Worm (Caenorhabditis elegans) whole organism, mixed stage, embryonic: ENCODE data around the gene utp-20.

ENCODE experiments used
- M03D4.4 ChIP-seq: sonication (generic microtip); optimal IDR thresholded peaks from 2 replicates; lab custom pipeline; 2017; ENCODE audit warnings: mild to moderate bottlenecking, missing genetic modification characterization, missing compliant biosample characterization
- bed-3 ChIP-seq: fragments of 200-800 bp; sonication (Bioruptor generic); optimal IDR thresholded peaks from 3 replicates; lab custom pipeline; 2018; ENCODE audit warnings: mild to moderate bottlenecking, missing genetic modification characterization, moderate library complexity, missing compliant biosample characterization
- blmp-1 ChIP-seq: fragments of 150-350 bp; optimal IDR thresholded peaks from 2 replicates; lab custom pipeline; 2014; ENCODE audit warnings: missing biosample characterization, missing genetic modification characterization
- ceh-43 ChIP-seq: fragments of 200-800 bp; sonication (Bioruptor generic); optimal IDR thresholded peaks from 2 replicates; lab custom pipeline; 2018; ENCODE audit warnings: mild to moderate bottlenecking, missing genetic modification characterization, moderate library complexity, missing compliant biosample characterization
- ces-1 ChIP-seq: fragments of 150-350 bp; optimal IDR thresholded peaks from 2 replicates; lab custom pipeline; 2014; ENCODE audit warnings: missing biosample characterization, missing genetic modification reagents, missing genetic modification characterization
- cnd-1 ChIP-seq: fragments of 200-800 bp; sonication (Bioruptor generic); optimal IDR thresholded peaks from 2 replicates; lab custom pipeline; 2018; ENCODE audit warnings: mild to moderate bottlenecking, missing genetic modification characterization, missing compliant biosample characterization
- drap-1 ChIP-seq: fragments of 200-800 bp; sonication (Bioruptor generic); optimal IDR thresholded peaks from 3 replicates; lab custom pipeline; 2018; ENCODE audit warnings: mild to moderate bottlenecking, missing genetic modification characterization, missing compliant biosample characterization
- elt-1 ChIP-seq: sonication (generic microtip); optimal IDR thresholded peaks from 2 replicates; lab custom pipeline; 2017; ENCODE audit warnings: missing genetic modification characterization, mild to moderate bottlenecking, missing compliant biosample characterization, antibody characterized with exemption, moderate library complexity, borderline replicate concordance; ENCODE audit not compliant: insufficient read depth
- elt-3 ChIP-seq: fragments of 150-350 bp; optimal IDR thresholded peaks from 2 replicates; lab custom pipeline; 2014; ENCODE audit warnings: missing biosample characterization, missing genetic modification characterization
- flh-1 ChIP-seq: fragments of 200-800 bp; sonication (Bioruptor generic); optimal IDR thresholded peaks from 2 replicates; lab custom pipeline; 2018; ENCODE audit warnings: mild to moderate bottlenecking, missing genetic modification characterization, moderate library complexity, missing compliant biosample characterization
- ham-2 ChIP-seq: fragments of 200-800 bp; sonication (Bioruptor generic); optimal IDR thresholded peaks from 2 replicates; lab custom pipeline; 2018; ENCODE audit warnings: mild to moderate bottlenecking, missing genetic modification characterization, missing compliant biosample characterization
- hlh-1 ChIP-seq: fragments of 150-350 bp; optimal IDR thresholded peaks from 2 replicates; lab custom pipeline; 2014; ENCODE audit warnings: missing biosample characterization, missing genetic modification reagents, missing genetic modification characterization
- lin-13 ChIP-seq: fragments of 150-350 bp; optimal IDR thresholded peaks from 2 replicates; lab custom pipeline; 2014; ENCODE audit warnings: missing biosample characterization, missing genetic modification characterization
- lin-32 ChIP-seq: fragments of 200-800 bp; sonication (Bioruptor generic); optimal IDR thresholded peaks from 2 replicates; lab custom pipeline; 2018; ENCODE audit warnings: mild to moderate bottlenecking, missing genetic modification characterization, missing compliant biosample characterization
- lsy-2 ChIP-seq: fragments of 150-350 bp; optimal IDR thresholded peaks from 2 replicates; lab custom pipeline; 2014; ENCODE audit warnings: missing biosample characterization, missing genetic modification characterization
- mab-5 ChIP-seq: fragments of 150-350 bp; optimal IDR thresholded peaks from 2 replicates; lab custom pipeline; 2014; ENCODE audit warnings: missing biosample characterization, missing genetic modification characterization
- mep-1 ChIP-seq: fragments of 150-350 bp; optimal IDR thresholded peaks from 2 replicates; lab custom pipeline; 2017; ENCODE audit warnings: missing biosample characterization, missing genetic modification reagents, missing genetic modification characterization, inconsistent platforms
- mls-2 ChIP-seq: sonication (generic microtip); optimal IDR thresholded peaks from 2 replicates; lab custom pipeline; 2016; ENCODE audit warnings: mild to moderate bottlenecking, missing genetic modification characterization, moderate library complexity, missing compliant biosample characterization
- nhr-2 ChIP-seq: fragments of 150-350 bp; optimal IDR thresholded peaks from 2 replicates; lab custom pipeline; 2014; ENCODE audit warnings: missing biosample characterization, missing genetic modification characterization
- nhr-237 ChIP-seq: fragments of 150-350 bp; optimal IDR thresholded peaks from 2 replicates; lab custom pipeline; 2014; ENCODE audit warnings: missing biosample characterization, missing genetic modification characterization
- nhr-28 ChIP-seq: fragments of 150-350 bp; optimal IDR thresholded peaks from 2 replicates; lab custom pipeline; 2014; ENCODE audit warnings: missing biosample characterization, missing genetic modification characterization
- nhr-76 ChIP-seq: sonication (generic microtip); optimal IDR thresholded peaks from 2 replicates; lab custom pipeline; 2017; ENCODE audit warnings: missing biosample characterization, missing genetic modification characterization
- pha-4 ChIP-seq: fragments of 150-350 bp; optimal IDR thresholded peaks from 2 replicates; lab custom pipeline; 2018; ENCODE audit warnings: missing biosample characterization, missing genetic modification reagents, missing genetic modification characterization
- sem-2 ChIP-seq: fragments of 200-800 bp; sonication (Bioruptor generic); optimal IDR thresholded peaks from 2 replicates; lab custom pipeline; 2018; ENCODE audit warnings: mild to moderate bottlenecking, missing genetic modification characterization, missing compliant biosample characterization
- snpc-4 ChIP-seq: fragments of 150-350 bp; optimal IDR thresholded peaks from 2 replicates; lab custom pipeline; 2014; ENCODE audit warnings: missing biosample characterization, missing genetic modification characterization
- sptf-1 ChIP-seq: sonication (generic microtip); optimal IDR thresholded peaks from 2 replicates; lab custom pipeline; 2017; ENCODE audit warnings: mild to moderate bottlenecking, missing genetic modification characterization, moderate library complexity, missing compliant biosample characterization
- tbx-8 ChIP-seq: fragments of 200-800 bp; sonication (Bioruptor generic); optimal IDR thresholded peaks from 2 replicates; lab custom pipeline; 2018; ENCODE audit warnings: mild to moderate bottlenecking, missing genetic modification characterization, moderate library complexity, missing compliant biosample characterization
- unc-120 ChIP-seq: sonication (generic microtip); optimal IDR thresholded peaks from 2 replicates; lab custom pipeline; 2017; ENCODE audit warnings: missing genetic modification characterization, missing compliant biosample characterization; ENCODE audit not compliant: poor library complexity, severe bottlenecking
- unc-62 ChIP-seq: fragments of 150-350 bp; optimal IDR thresholded peaks from 2 replicates; lab custom pipeline; 2014; ENCODE audit warnings: missing biosample characterization, missing genetic modification reagents, missing genetic modification characterization
- zip-8 ChIP-seq: fragments of 150-350 bp; optimal IDR thresholded peaks from 2 replicates; lab custom pipeline; 2014; ENCODE audit warnings: missing biosample characterization, missing genetic modification characterization
- ztf-11 ChIP-seq: fragments of 150-350 bp; optimal IDR thresholded peaks from 2 replicates; lab custom pipeline; 2014; ENCODE audit warnings: missing biosample characterization, missing genetic modification characterization

utp-20 gene

DNA sequence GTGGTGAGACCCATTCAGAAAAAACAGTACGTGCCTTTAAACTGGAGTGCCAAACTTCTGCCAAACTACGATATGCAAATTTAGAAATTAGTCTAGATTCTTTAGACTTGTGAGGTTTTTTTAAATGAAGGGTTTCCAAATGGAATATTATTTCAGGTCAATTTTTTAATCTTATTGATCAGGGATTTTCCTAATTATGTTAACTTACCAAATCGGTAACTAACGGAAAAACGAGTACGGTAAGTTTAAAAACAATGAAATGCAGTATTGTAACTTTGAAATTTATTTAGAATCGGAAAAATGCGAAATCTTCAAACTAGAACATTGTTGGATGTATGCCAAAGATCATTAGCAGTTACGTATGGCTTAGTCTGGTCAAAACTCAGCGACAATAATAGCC is 19.9 kb upstream of the utp-20 start, which contains the start of gene C56E6.7:
TSS of gene C56E6.7 (plus strand) at position 301 of the 400 bp plus-strand sequence.
- no peak for TF ChIP-seq elt-1 (tag; lab: Kevin White, UChicago)
- TF ChIP-seq unc-62: no peak
- no peak for TF ChIP-seq nhr-237 (tag; lab: Kevin White, UChicago)
- no peak for TF ChIP-seq zip-8 (tag; lab: Kevin White, UChicago)
- no peak for TF ChIP-seq hlh-1 (tag; lab: Kevin White, UChicago)
- no peak for TF ChIP-seq lin-13 (tag; lab: Kevin White, UChicago)
- TF ChIP-seq, all 35 proteins: peak for 0

DNA sequence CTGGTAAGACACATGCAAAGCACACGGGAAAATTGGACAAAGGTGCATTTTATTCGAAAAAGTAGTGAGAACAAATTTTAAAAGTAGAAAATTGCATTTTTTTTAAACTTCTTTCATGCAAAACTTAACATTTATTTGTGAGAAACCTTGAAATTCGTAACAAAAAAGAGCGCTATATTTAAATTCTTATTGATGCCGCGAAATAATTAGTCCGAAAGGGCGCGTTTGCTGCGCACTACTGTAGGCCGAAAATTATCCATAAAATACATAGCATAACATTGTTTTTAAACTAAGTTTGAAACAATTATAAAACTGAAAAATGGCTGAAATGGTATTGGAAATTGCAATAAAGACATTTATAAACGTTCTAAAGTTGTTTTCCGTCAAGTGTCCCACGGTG is 16.5 kb upstream of the utp-20 start:
- no peak for TF ChIP-seq hlh-1 (tag; lab: Kevin White, UChicago)
- peak; percentile 72 for TF ChIP-seq lsy-2

DNA sequence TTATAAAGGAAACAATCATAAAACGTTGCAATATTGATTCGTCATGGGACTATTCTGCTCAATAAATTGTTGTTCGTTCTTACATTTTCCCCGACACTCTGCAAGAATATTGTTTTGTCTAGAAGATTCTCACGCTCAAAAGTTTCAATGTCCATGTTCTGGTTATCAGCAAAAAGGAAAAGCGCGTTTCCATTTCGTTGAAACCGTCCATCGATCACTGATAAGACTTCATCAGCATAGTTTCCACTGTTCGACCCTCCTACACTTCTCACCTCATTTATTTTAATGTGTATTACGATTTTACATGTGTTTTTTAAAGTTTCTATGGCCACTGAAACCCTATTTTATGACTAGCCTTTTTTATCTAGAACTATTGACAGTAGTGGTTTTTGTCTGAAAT is 16.1 kb upstream of the utp-20 start:
- TF ChIP-seq sptf-1: no peak
- TF ChIP-seq bed-3: no peak
- TF ChIP-seq, all 35 proteins: peak for 0

DNA sequence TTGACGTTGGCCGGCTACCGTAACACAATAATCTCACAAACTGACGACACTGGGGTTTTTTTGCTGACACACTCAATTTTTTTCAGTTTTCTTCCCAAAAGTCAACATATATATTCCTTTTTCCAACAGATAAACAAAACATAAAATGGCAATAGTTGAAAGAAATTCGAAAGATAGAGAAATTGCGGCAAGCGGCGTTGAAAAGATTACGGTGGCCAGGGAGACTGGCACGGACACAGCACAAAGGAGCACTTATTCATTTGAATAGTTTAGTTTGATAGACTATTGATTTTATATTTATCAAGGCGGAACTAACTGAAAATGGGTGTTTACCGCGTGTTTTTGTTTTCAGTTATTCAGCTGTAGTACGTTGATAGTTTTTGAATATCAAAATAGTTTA is 14.9 kb upstream of the utp-20 start, which contains the start of gene toe-2:
TSS of gene toe-2 (minus strand) at position 70 of the 400 bp plus-strand sequence.
- TF ChIP-seq lin-32 (no peak), mls-2 (tag; lab: Kevin White, UChicago) (no peak), elt-3 (no peak), ztf-11 (tag; lab: Kevin White, UChicago) (no peak), elt-1 (tag; lab: Kevin White, UChicago) (no peak), drap-1 (GFP tag; lab: Kevin White, UChicago) (no peak), sem-2 (GFP tag; lab: Kevin White, UChicago) (no peak), M03D4.4 (no peak), flh-1 (no peak)

DNA sequence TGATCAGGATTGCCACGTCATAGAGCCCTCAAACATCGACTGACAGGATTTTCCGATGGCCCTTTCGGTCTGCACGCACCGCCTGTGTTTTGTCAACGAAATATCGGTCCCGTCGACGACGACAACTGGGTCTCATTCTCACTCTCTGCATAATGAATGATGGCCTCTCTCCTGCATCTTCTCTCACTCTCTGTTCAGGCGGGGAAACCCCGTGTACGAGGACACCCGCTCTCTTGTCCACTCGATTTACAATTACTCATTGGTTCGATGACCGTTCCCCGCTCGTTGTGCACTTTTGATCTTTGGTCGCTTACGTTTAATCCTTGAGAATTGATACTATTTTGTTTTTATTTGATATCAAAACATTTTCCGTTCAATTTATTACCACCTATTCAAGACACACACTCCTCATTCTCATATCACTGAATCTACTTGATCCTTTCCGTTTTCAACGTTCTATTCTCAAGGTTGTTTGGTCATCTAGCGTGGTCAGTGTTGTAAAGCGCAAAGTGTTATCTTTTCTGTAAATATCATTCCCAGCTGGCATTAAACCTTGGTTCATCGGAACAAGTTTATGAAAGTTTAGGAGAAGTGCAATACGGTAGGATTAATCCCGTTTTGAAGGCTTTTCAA is 13.4 kb upstream of the utp-20 start:
- TF ChIP-seq mls-2 (tag; lab: Kevin White, UChicago) (peak; percentile 73), unc-62 (peak; percentile 58), sptf-1 (no peak), pha-4 (no peak), mep-1 (tag; lab: Kevin White, UChicago) (peak; percentile 50), nhr-2 (tag; lab: Kevin White, UChicago) (peak; percentile 96), flh-1 (no peak), M03D4.4 (peak; percentile 31), blmp-1 (tag; lab: Kevin White, UChicago) (no peak), mab-5 (tag; lab: Kevin White, UChicago) (no peak), ham-2 (peak; percentile 40), nhr-237 (tag; lab: Kevin White, UChicago) (no peak), unc-120 (tag; lab: Kevin White, UChicago) (peak; percentile 44), cnd-1 (tag; lab: Kevin White, UChicago) (peak; percentile 25), hlh-1 (tag; lab: Kevin White, UChicago) (peak; percentile 41), tbx-8 (GFP tag; lab: Kevin White, UChicago) (no peak)

DNA sequence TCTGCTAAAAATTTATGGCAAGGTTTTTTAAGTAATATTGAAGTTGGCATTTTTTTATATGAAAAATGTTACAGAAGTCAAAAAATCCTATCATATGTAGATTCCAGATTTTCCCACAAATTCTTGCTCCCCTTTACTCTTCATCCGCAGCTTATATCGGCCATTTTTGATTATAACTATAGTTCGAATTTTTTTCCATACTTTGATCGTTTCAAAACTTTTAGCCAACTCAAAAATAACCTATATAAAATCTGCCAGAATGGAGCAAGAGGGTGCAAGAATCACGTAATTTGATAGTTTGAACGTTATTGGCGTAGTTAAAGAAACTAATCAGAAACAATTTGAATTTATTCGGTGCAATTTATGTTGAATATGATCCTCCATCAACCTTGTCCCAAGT is 12.2 kb upstream of the utp-20 start:
- TF ChIP-seq snpc-4 (tag; lab: Kevin White, UChicago): no peak
- TF ChIP-seq sem-2 (GFP tag; lab: Kevin White, UChicago): no peak
- TF ChIP-seq bed-3: no peak
- TF ChIP-seq pha-4: no peak
- TF ChIP-seq tbx-8 (GFP tag; lab: Kevin White, UChicago): no peak
- TF ChIP-seq lin-13 (tag; lab: Kevin White, UChicago): no peak
- no peak for TF ChIP-seq nhr-76 (tag; lab: Kevin White, UChicago)
- no peak for TF ChIP-seq ham-2
- no peak for TF ChIP-seq unc-62
- no peak for TF ChIP-seq ces-1 (GFP tag; lab: Kevin White, UChicago)
- no peak for TF ChIP-seq ceh-43 (GFP tag; lab: Kevin White, UChicago)
- no peak for TF ChIP-seq lin-32
- TF ChIP-seq nhr-28 (tag; lab: Kevin White, UChicago): no peak
